Worm (Caenorhabditis elegans): ENCODE results near the gene srx-118.

DNA sequence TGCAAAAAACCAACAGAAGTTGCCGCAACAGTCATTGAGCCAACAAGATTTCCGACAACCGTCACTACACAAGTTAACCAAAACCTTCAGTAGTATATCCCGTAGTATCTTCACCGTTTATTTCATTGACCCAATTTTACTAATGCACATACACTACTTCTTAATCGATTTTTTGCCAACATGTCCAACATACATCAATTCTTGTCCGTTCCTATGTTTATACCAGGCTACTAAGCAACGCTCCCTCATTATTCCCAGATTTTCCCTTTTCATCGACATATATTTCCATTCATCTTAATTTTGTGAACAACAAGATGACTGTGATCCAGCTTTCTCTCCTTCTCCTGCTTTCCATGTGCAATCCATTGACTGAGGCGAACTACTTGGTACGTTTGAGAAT is 40.2 kb downstream of the srx-118 start, which contains the start of gene F49C5.7:
- no peak for TF ChIP-seq zag-1 (tag; optimal IDR thresholded peaks at IDR 0.05)
- TF ChIP-seq lin-39 (tag; optimal IDR thresholded peaks at IDR 0.05), result no peak
- TF ChIP-seq ztf-1 (GFP tag; conservative IDR thresholded peaks at IDR 0.05), result no peak
- TF ChIP-seq dmd-4 (tag; optimal IDR thresholded peaks at IDR 0.05), result no peak
- no peak for TF ChIP-seq nhr-6 (tag; optimal IDR thresholded peaks at IDR 0.05)
- TF ChIP-seq snpc-4 (tag; optimal IDR thresholded peaks at IDR 0.05), result no peak
- TF ChIP-seq elt-1 (tag; optimal IDR thresholded peaks at IDR 0.05), result no peak
- TF ChIP-seq nhr-77 (tag; optimal IDR thresholded peaks at IDR 0.05), result no peak
- no peak for TF ChIP-seq ceh-82 (tag; optimal IDR thresholded peaks at IDR 0.05)
- TF ChIP-seq ama-1 (optimal IDR thresholded peaks at IDR 0.05), result no peak
- TF ChIP-seq elt-3 (tag; optimal IDR thresholded peaks at IDR 0.05), result no peak
- no peak for TF ChIP-seq lsy-2 (tag; optimal IDR thresholded peaks at IDR 0.05)
- no peak for TF ChIP-seq lin-13 (GFP tag; optimal IDR thresholded peaks at IDR 0.05)
- TF ChIP-seq unc-39 (tag; optimal IDR thresholded peaks at IDR 0.05), result no peak

Data from whole organism, L2 larva.